Worm (Caenorhabditis elegans) whole organism, late embryonic: Measurements from ENCODE around the gene Y22D7AR.3.

Experiments used
- ceh-22 ChIP-seq: sonication (generic microtip); optimal IDR thresholded peaks from 2 replicates; lab custom pipeline; 2017; ENCODE audit warnings: missing biosample characterization, missing genetic modification characterization
- ceh-30 ChIP-seq: fragments of 150-350 bp; optimal IDR thresholded peaks from 2 replicates; lab custom pipeline; 2014; ENCODE audit warnings: missing biosample characterization, missing genetic modification characterization
- eyg-1 ChIP-seq: sonication (generic microtip); optimal IDR thresholded peaks from 2 replicates; lab custom pipeline; 2016; ENCODE audit warnings: missing genotype, missing genetic modification characterization, missing compliant biosample characterization
- hlh-30 ChIP-seq: sonication (generic microtip); optimal IDR thresholded peaks from 2 replicates; lab custom pipeline; 2017; ENCODE audit warnings: antibody characterized with exemption, missing genetic modification characterization, missing compliant biosample characterization; ENCODE audit not compliant: insufficient read depth
- mec-3 ChIP-seq: sonication (generic microtip); optimal IDR thresholded peaks from 2 replicates; lab custom pipeline; 2016; ENCODE audit warnings: borderline replicate concordance, missing genetic modification characterization, missing compliant biosample characterization
- nhr-11 ChIP-seq: fragments of 150-350 bp; optimal IDR thresholded peaks from 2 replicates; lab custom pipeline; 2014; ENCODE audit warnings: missing biosample characterization, missing genetic modification characterization
- nhr-232 ChIP-seq: sonication (generic microtip); optimal IDR thresholded peaks from 2 replicates; lab custom pipeline; 2016; ENCODE audit warnings: missing genetic modification characterization, missing compliant biosample characterization
- rnt-1 ChIP-seq: sonication (generic microtip); optimal IDR thresholded peaks from 2 replicates; lab custom pipeline; 2016; ENCODE audit warnings: missing genetic modification characterization, missing compliant biosample characterization
- unc-3 ChIP-seq, 2 experiments: fragments of 200-800 bp in 1 of 2; sonication (Bioruptor generic) in 1 of 2; sonication (generic microtip) in 1 of 2; conservative IDR thresholded peaks in 1 of 2; optimal IDR thresholded peaks in 1 of 2; 2 replicates each; pipeline versions ENCODE4 v1.3.6 to Lab custom; 2016 to 2022; ENCODE audit warnings: missing compliant biosample characterization in 2 of 2, missing genetic modification characterization in 2 of 2, missing genetic modification reagents in 1 of 2
- unc-55 ChIP-seq: sonication (generic microtip); optimal IDR thresholded peaks from 2 replicates; lab custom pipeline; 2017; ENCODE audit warnings: missing biosample characterization, missing genetic modification reagents, missing genetic modification characterization

ce11 chrIII:1704020-1704419 is 38.4 kb upstream of the Y22D7AR.3 start:
- no peak for TF ChIP-seq ceh-22
- TF ChIP-seq nhr-11 (tag; lab: Kevin White, UChicago), result no peak
- TF ChIP-seq unc-3 (GFP tag; conservative IDR thresholded peaks at IDR 0.05; lab: Robert Waterston, UW), result no peak
- no peak for TF ChIP-seq unc-3 (tag; optimal IDR thresholded peaks at IDR 0.05; lab: Kevin White, UChicago)
- no peak for TF ChIP-seq ceh-30
- TF ChIP-seq hlh-30 (tag; lab: Kevin White, UChicago), result no peak
- TF ChIP-seq nhr-232 (tag; lab: Kevin White, UChicago), result no peak
- no peak for TF ChIP-seq eyg-1 (tag; lab: Kevin White, UChicago)
- no peak for TF ChIP-seq mec-3 (tag; lab: Kevin White, UChicago)
- no peak for TF ChIP-seq unc-55 (GFP tag; lab: Kevin White, UChicago)
- no peak for TF ChIP-seq rnt-1 (tag; lab: Kevin White, UChicago)
